Worm (Caenorhabditis elegans): ENCODE measurements around the gene T25E4.2.

- TF ChIP-seq him-1 (tag; optimal IDR thresholded peaks at IDR 0.05) (no peak), dao-5 (tag; optimal IDR thresholded peaks at IDR 0.05) (no peak)
These were observed 45.1 kb downstream of the T25E4.2 start for ce11 chrII:5537078-5537477.

Data from whole organism, L4/young adult.